Worm (Caenorhabditis elegans): ENCODE data around the gene F22F7.8.

The F22F7.8 gene

ce11 chrV:2076043-2076442 is 45.7 kb downstream of the F22F7.8 start:
- peak; percentile 26 for TF ChIP-seq sem-4 (tag; optimal IDR thresholded peaks at IDR 0.05)
- peak; percentile 14 for TF ChIP-seq F13H6.1 (tag; optimal IDR thresholded peaks at IDR 0.05)
- TF ChIP-seq C34F6.9 (tag; optimal IDR thresholded peaks at IDR 0.05) = peak; percentile 14
- TF ChIP-seq zag-1 (tag; optimal IDR thresholded peaks at IDR 0.05) = no peak

- TF ChIP-seq egl-27 (tag; optimal IDR thresholded peaks at IDR 0.05) (no peak), nhr-6 (tag; optimal IDR thresholded peaks at IDR 0.05) (no peak), sma-9 (GFP tag; optimal IDR thresholded peaks at IDR 0.05) (no peak), sma-9 (tag; optimal IDR thresholded peaks at IDR 0.05) (no peak), ztf-11 (tag; optimal IDR thresholded peaks at IDR 0.05) (no peak), aly-2 (tag; optimal IDR thresholded peaks at IDR 0.05) (no peak), unc-55 (GFP tag; optimal IDR thresholded peaks at IDR 0.05) (no peak), dmd-4 (tag; optimal IDR thresholded peaks at IDR 0.05) (no peak), skn-1 (tag; optimal IDR thresholded peaks at IDR 0.05) (no peak), nhr-129 (tag; optimal IDR thresholded peaks at IDR 0.05) (no peak), blmp-1 (tag; optimal IDR thresholded peaks at IDR 0.05; ENCODE audit: insufficient read depth) (no peak), elt-1 (tag; optimal IDR thresholded peaks at IDR 0.05) (no peak)
Observed at ce11 chrV:2072807-2073206, 49.0 kb downstream of the F22F7.8 start, which contains the start of gene Y40B10A.9. TSS of gene Y40B10A.9 (minus strand) at chrV:2072907.

Data from whole organism, L2 larva.